Fruit fly (Drosophila melanogaster) whole organism, embryonic: ENCODE measurements around the gene firl.

Experiments used
- Ada2b ChIP-seq: fragments of 200-800 bp; sonication (Bioruptor generic); IDR thresholded peaks from 2 replicates; pipeline ENCODE4 v1.3.6; 2022; ENCODE audit warnings: missing biosample characterization, missing genetic modification characterization
- CG11398 ChIP-seq: fragments of 200-800 bp; sonication (Bioruptor generic); optimal IDR thresholded peaks from 2 replicates; lab custom pipeline; 2016; ENCODE audit warnings: missing biosample characterization, missing genetic modification characterization
- CG13624 ChIP-seq: fragments of 200-800 bp; sonication (Bioruptor generic); optimal IDR thresholded peaks from 2 replicates; lab custom pipeline; 2016; ENCODE audit warnings: missing biosample characterization, missing genetic modification characterization
- CG14441 ChIP-seq: fragments of 200-800 bp; sonication (Bioruptor generic); IDR thresholded peaks from 2 replicates; pipeline ENCODE4 v1.3.6; 2022; ENCODE audit warnings: missing biosample characterization, missing genetic modification characterization
- CG1603 ChIP-seq: fragments of 200-800 bp; sonication (Bioruptor generic); optimal IDR thresholded peaks from 2 replicates; lab custom pipeline; 2019; ENCODE audit warnings: missing biosample characterization, mild to moderate bottlenecking, missing genetic modification characterization, moderate library complexity
- CG17359 ChIP-seq: fragments of 200-800 bp; sonication (Bioruptor generic); optimal IDR thresholded peaks from 3 replicates; lab custom pipeline; 2018; ENCODE audit warnings: missing biosample characterization, mild to moderate bottlenecking, missing genetic modification characterization, moderate library complexity
- CG17612 ChIP-seq: fragments of 200-800 bp; sonication (Bioruptor generic); IDR thresholded peaks from 2 replicates; pipeline ENCODE4 v1.3.6; 2022; ENCODE audit warnings: missing biosample characterization, missing genetic modification characterization
- CG18011 ChIP-seq: fragments of 200-800 bp; sonication (Bioruptor generic); optimal IDR thresholded peaks from 2 replicates; lab custom pipeline; 2017; ENCODE audit warnings: missing biosample characterization, missing genetic modification characterization, mild to moderate bottlenecking, moderate library complexity, missing genotype
- CG18262 ChIP-seq: fragments of 200-800 bp; optimal IDR thresholded peaks from 3 replicates; lab custom pipeline; 2019; ENCODE audit warnings: missing biosample characterization, mild to moderate bottlenecking, missing genetic modification characterization, moderate library complexity
- CG18599 ChIP-seq: fragments of 200-800 bp; sonication (Bioruptor generic); optimal IDR thresholded peaks from 3 replicates; lab custom pipeline; 2017; ENCODE audit warnings: missing biosample characterization, missing genetic modification characterization, mild to moderate bottlenecking, moderate library complexity, missing genetic modification reagents
- CG2202 ChIP-seq: fragments of 200-800 bp; sonication (Bioruptor generic); optimal IDR thresholded peaks from 2 replicates; lab custom pipeline; 2018; ENCODE audit warnings: missing biosample characterization, mild to moderate bottlenecking, missing genetic modification characterization
- CG3995 ChIP-seq: fragments of 200-800 bp; sonication (Bioruptor generic); optimal IDR thresholded peaks from 3 replicates; lab custom pipeline; 2016; ENCODE audit warnings: missing biosample characterization, missing genetic modification characterization
- CG4730 ChIP-seq: fragments of 200-800 bp; sonication (Bioruptor generic); IDR thresholded peaks from 2 replicates; pipeline ENCODE4 v1.3.6; 2022; ENCODE audit warnings: missing biosample characterization, missing genetic modification characterization
- CG6854 ChIP-seq: fragments of 200-800 bp; sonication (Bioruptor generic); optimal IDR thresholded peaks from 3 replicates; lab custom pipeline; 2017; ENCODE audit warnings: missing biosample characterization, mild to moderate bottlenecking, missing genetic modification characterization
- CG7271 ChIP-seq: fragments of 200-800 bp; sonication (Bioruptor generic); optimal IDR thresholded peaks from 2 replicates; lab custom pipeline; 2018; ENCODE audit warnings: missing biosample characterization, mild to moderate bottlenecking, missing genetic modification characterization, moderate library complexity
- CG7839 ChIP-seq: fragments of 200-800 bp; sonication (Bioruptor generic); optimal IDR thresholded peaks from 3 replicates; lab custom pipeline; 2018; ENCODE audit warnings: missing biosample characterization, mild to moderate bottlenecking, missing genetic modification characterization, moderate library complexity
- CG9797 ChIP-seq: fragments of 200-800 bp; sonication (Bioruptor generic); optimal IDR thresholded peaks from 3 replicates; lab custom pipeline; 2018; ENCODE audit warnings: missing biosample characterization, mild to moderate bottlenecking, missing genetic modification characterization
- CkIIα-i1 ChIP-seq: fragments of 200-800 bp; sonication (Bioruptor generic); IDR thresholded peaks from 2 replicates; pipeline ENCODE4 v1.3.6; 2022; ENCODE audit warnings: missing biosample characterization, missing genetic modification characterization
- Deaf1 ChIP-seq: fragments of 200-800 bp; optimal IDR thresholded peaks from 3 replicates; lab custom pipeline; 2019; ENCODE audit warnings: missing biosample characterization, mild to moderate bottlenecking, missing genetic modification characterization, moderate library complexity
- Dip3 ChIP-seq: fragments of 200-800 bp; sonication (Bioruptor generic); optimal IDR thresholded peaks from 3 replicates; lab custom pipeline; 2016; ENCODE audit warnings: missing biosample characterization, missing genetic modification characterization
- E2f2 ChIP-seq: fragments of 200-800 bp; sonication (Bioruptor generic); IDR thresholded peaks from 2 replicates; pipeline ENCODE4 v1.3.6; 2022; ENCODE audit warnings: missing biosample characterization, missing genetic modification characterization
- HmgZ ChIP-seq: fragments of 200-800 bp; sonication (Bioruptor generic); optimal IDR thresholded peaks from 2 replicates; lab custom pipeline; 2018; ENCODE audit warnings: missing biosample characterization, mild to moderate bottlenecking, missing genetic modification characterization
- Hr39 ChIP-seq: fragments of >200 bp; optimal IDR thresholded peaks from 2 replicates; lab custom pipeline; 2017
- Mes4 ChIP-seq: fragments of 200-800 bp; sonication (Bioruptor generic); optimal IDR thresholded peaks from 2 replicates; lab custom pipeline; 2016; ENCODE audit warnings: missing biosample characterization, missing genetic modification characterization
- NC2α ChIP-seq: fragments of 200-800 bp; sonication (Bioruptor generic); optimal IDR thresholded peaks from 2 replicates; lab custom pipeline; 2016; ENCODE audit warnings: missing biosample characterization, missing genetic modification characterization
- Sry-β ChIP-seq: fragments of 200-800 bp; sonication (Bioruptor generic); optimal IDR thresholded peaks from 2 replicates; lab custom pipeline; 2018; ENCODE audit warnings: missing biosample characterization, mild to moderate bottlenecking, missing genetic modification characterization, moderate library complexity
- Trl ChIP-seq, 3 experiments: fragments of >200 bp in 2 of 3; fragments of 200-800 bp in 1 of 3; sonication (Bioruptor generic) in 1 of 3; optimal IDR thresholded peaks; 2 replicates in 1 of 3; 3 replicates in 2 of 3; lab custom pipeline; 2016 to 2017; ENCODE audit warnings: missing biosample characterization in 1 of 3, missing genetic modification characterization in 1 of 3
- YL-1 ChIP-seq: fragments of 200-800 bp; sonication (Bioruptor generic); optimal IDR thresholded peaks from 3 replicates; lab custom pipeline; 2017; ENCODE audit warnings: missing biosample characterization, mild to moderate bottlenecking, missing genetic modification characterization
- chm ChIP-seq: fragments of 200-800 bp; sonication (Bioruptor generic); IDR thresholded peaks from 2 replicates; pipeline ENCODE4 v1.3.6; 2022; ENCODE audit warnings: missing biosample characterization, missing genetic modification characterization
- esg ChIP-seq: fragments of 200-800 bp; sonication (Bioruptor generic); conservative IDR thresholded peaks from 2 replicates; pipeline ENCODE4 v1.3.6; 2022; ENCODE audit warnings: missing biosample characterization, missing genetic modification characterization
- exex ChIP-seq: fragments of 200-800 bp; sonication (Bioruptor generic); optimal IDR thresholded peaks from 4 replicates; lab custom pipeline; 2018; ENCODE audit warnings: missing biosample characterization, mild to moderate bottlenecking, missing genetic modification characterization, moderate library complexity
- gfzf ChIP-seq: fragments of 200-800 bp; sonication (Bioruptor generic); optimal IDR thresholded peaks from 2 replicates; lab custom pipeline; 2016; ENCODE audit warnings: missing biosample characterization, mild to moderate bottlenecking, missing genetic modification characterization, moderate library complexity
- grn ChIP-seq: fragments of 200-800 bp; sonication (Bioruptor generic); optimal IDR thresholded peaks from 3 replicates; lab custom pipeline; 2017; ENCODE audit warnings: missing biosample characterization, missing genetic modification characterization
- her ChIP-seq: fragments of 200-800 bp; sonication (Bioruptor generic); optimal IDR thresholded peaks from 2 replicates; lab custom pipeline; 2016; ENCODE audit warnings: missing biosample characterization, missing genetic modification characterization
- hth ChIP-seq: fragments of >200 bp; optimal IDR thresholded peaks from 2 replicates; lab custom pipeline; 2017; ENCODE audit warnings: inconsistent platforms
- ind ChIP-seq: fragments of 200-800 bp; sonication (Bioruptor generic); optimal IDR thresholded peaks from 3 replicates; lab custom pipeline; 2016; ENCODE audit warnings: missing biosample characterization, missing genetic modification characterization
- kay ChIP-seq: fragments of 200-800 bp; sonication (Bioruptor generic); optimal IDR thresholded peaks from 2 replicates; lab custom pipeline; 2016; ENCODE audit warnings: missing biosample characterization, missing genetic modification characterization
- lilli ChIP-seq: fragments of 200-800 bp; sonication (Bioruptor generic); optimal IDR thresholded peaks from 3 replicates; lab custom pipeline; 2016; ENCODE audit warnings: missing biosample characterization, missing genetic modification characterization
- maf-S ChIP-seq: fragments of 200-800 bp; sonication (Bioruptor generic); optimal IDR thresholded peaks from 2 replicates; lab custom pipeline; 2016; ENCODE audit warnings: missing biosample characterization, missing genetic modification characterization
- mirr ChIP-seq: fragments of 200-800 bp; sonication (Bioruptor generic); optimal IDR thresholded peaks from 3 replicates; lab custom pipeline; 2018; ENCODE audit warnings: missing biosample characterization, mild to moderate bottlenecking, missing genetic modification characterization
- org-1 ChIP-seq: fragments of 200-800 bp; sonication (Bioruptor generic); optimal IDR thresholded peaks from 2 replicates; lab custom pipeline; 2017; ENCODE audit warnings: missing biosample characterization, missing genetic modification characterization
- pho ChIP-seq: fragments of 200-800 bp; sonication (Bioruptor generic); optimal IDR thresholded peaks from 2 replicates; lab custom pipeline; 2016; ENCODE audit warnings: missing biosample characterization, missing genetic modification characterization
- pros ChIP-seq: fragments of 200-800 bp; sonication (Bioruptor generic); optimal IDR thresholded peaks from 3 replicates; lab custom pipeline; 2019; ENCODE audit warnings: missing biosample characterization, mild to moderate bottlenecking, missing genetic modification characterization, moderate library complexity
- sd ChIP-seq: fragments of 200-800 bp; sonication (Bioruptor generic); optimal IDR thresholded peaks from 3 replicates; lab custom pipeline; 2018; ENCODE audit warnings: missing biosample characterization, mild to moderate bottlenecking, missing genetic modification characterization, moderate library complexity
- sens-2 ChIP-seq: fragments of 200-800 bp; sonication (Bioruptor generic); IDR thresholded peaks from 2 replicates; pipeline ENCODE4 v1.3.6; 2022; ENCODE audit warnings: missing biosample characterization, missing genetic modification characterization
- sim ChIP-seq: fragments of 200-800 bp; sonication (Bioruptor generic); IDR thresholded peaks from 2 replicates; pipeline ENCODE4 v1.3.6; 2022; ENCODE audit warnings: missing biosample characterization, missing genetic modification characterization
- sisA ChIP-seq: fragments of 200-800 bp; sonication (Bioruptor generic); IDR thresholded peaks from 2 replicates; pipeline ENCODE4 v1.3.6; 2022; ENCODE audit warnings: missing biosample characterization, missing genetic modification characterization
- sug ChIP-seq: fragments of 200-800 bp; optimal IDR thresholded peaks from 2 replicates; lab custom pipeline; 2019; ENCODE audit warnings: missing biosample characterization, mild to moderate bottlenecking, missing genetic modification characterization, moderate library complexity

Gene firl

dm6 chr2L:12048723-12049122, 17.9 kb downstream of the firl start, which contains the start of gene Plzf (continued):
- TF ChIP-seq maf-S (GFP tag; lab: Kevin White, UChicago) (no peak), gfzf (peak; percentile 57), Dip3 (GFP tag; lab: Kevin White, UChicago) (no peak), CG3995 (GFP tag; lab: Kevin White, UChicago) (no peak), CG9797 (GFP tag; lab: Kevin White, UChicago) (peak; percentile 66), HmgZ (tag; lab: Kevin White, UChicago) (no peak), pros (GFP tag; lab: Kevin White, UChicago) (no peak), chm (GFP tag; lab: Robert Waterston, UW) (no peak), YL-1 (peak; percentile 14), Sry-β (no peak)

- TF ChIP-seq hth (lab: Kevin White, UChicago): no peak
- peak; percentile 98 for TF ChIP-seq sd (tag; lab: Kevin White, UChicago)
- TF ChIP-seq CG1603 (tag; lab: Kevin White, UChicago): no peak
- TF ChIP-seq CG11398 (GFP tag; lab: Kevin White, UChicago): no peak
- TF ChIP-seq sug (tag; lab: Kevin White, UChicago): peak; percentile 21
- peak; percentile 29 for TF ChIP-seq CG6854 (GFP tag; lab: Kevin White, UChicago)
- peak; percentile 75 for TF ChIP-seq CG13624
- no peak for TF ChIP-seq CG7839 (tag; lab: Kevin White, UChicago)
- peak; percentile 8 for TF ChIP-seq Deaf1
- no peak for TF ChIP-seq Trl (optimal IDR thresholded peaks at IDR 0.05; lab: Kevin White, UChicago)
- no peak for TF ChIP-seq Trl (GFP tag; optimal IDR thresholded peaks at IDR 0.05; lab: Kevin White, UChicago)
- TF ChIP-seq mirr: peak; percentile 42
- no peak for TF ChIP-seq CG18011 (GFP tag; lab: Kevin White, UChicago)
- TF ChIP-seq CG18599 (GFP tag; lab: Kevin White, UChicago): no peak
- no peak for TF ChIP-seq pho (GFP tag; lab: Kevin White, UChicago)
- TF ChIP-seq Ada2b (GFP tag; lab: Robert Waterston, UW): no peak
- TF ChIP-seq esg (GFP tag; lab: Robert Waterston, UW): no peak
- peak; percentile 80 for TF ChIP-seq exex (tag; lab: Kevin White, UChicago)
- TF ChIP-seq lilli (GFP tag; lab: Kevin White, UChicago): no peak
- TF ChIP-seq CG14441: peak; percentile 34; the same call in 1 of the 2 replicates
- no peak for TF ChIP-seq kay (GFP tag; lab: Kevin White, UChicago)
- TF ChIP-seq grn (GFP tag; lab: Kevin White, UChicago): peak; percentile 98
- TF ChIP-seq CG4730 (GFP tag; lab: Robert Waterston, UW): no peak
These were observed 19.7 kb downstream of the firl start for dm6 chr2L:12046856-12047230.

dm6 chr2L:12045941-12046855, 20.4 kb downstream of the firl start, which contains the start of gene CG6770:
Gene CG6770 (minus strand): TSS chr2L:12046118.
- TF ChIP-seq ind (GFP tag; lab: Kevin White, UChicago) (peak; percentile 57), sim (GFP tag; lab: Robert Waterston, UW) (peak; percentile 38; the same call in 1 of the 2 replicates), Hr39 (lab: Kevin White, UChicago) (no peak), CG7271 (tag; lab: Kevin White, UChicago) (no peak), CkIIα-i1 (GFP tag; lab: Robert Waterston, UW) (no peak), org-1 (peak; percentile 49), E2f2 (peak; percentile 74; the same call in 1 of the 2 replicates), CG17612 (GFP tag; lab: Robert Waterston, UW) (no peak), Mes4 (no peak), CG4730 (GFP tag; lab: Robert Waterston, UW) (peak; percentile 70), sisA (GFP tag; lab: Robert Waterston, UW) (peak; percentile 51), CG17359 (peak; percentile 79), CG2202 (tag; lab: Kevin White, UChicago) (no peak), CG18262 (tag; lab: Kevin White, UChicago) (peak; percentile 68), her (peak; percentile 64), CG7839 (tag; lab: Kevin White, UChicago) (peak; percentile 86), sens-2 (peak; percentile 53), NC2α (GFP tag; lab: Kevin White, UChicago) (no peak)
